Fruit fly (Drosophila melanogaster) whole organism, prepupa: Measurements from ENCODE around the gene Elo68beta.

Source experiments
- CG10631 ChIP-seq: fragments of 200-800 bp; sonication (Bioruptor generic); optimal IDR thresholded peaks from 2 replicates; lab custom pipeline; 2016; ENCODE audit warnings: missing biosample characterization, missing genetic modification characterization
- CG11762 ChIP-seq: fragments of 200-800 bp; sonication (Bioruptor generic); optimal IDR thresholded peaks from 3 replicates; lab custom pipeline; 2016; ENCODE audit warnings: missing biosample characterization, missing genetic modification characterization; ENCODE audit not compliant: insufficient read depth
- CG15336 ChIP-seq: fragments of 200-800 bp; sonication (Bioruptor generic); IDR thresholded peaks from 2 replicates; pipeline ENCODE4 v1.3.6; 2022; ENCODE audit warnings: missing biosample characterization, missing genetic modification characterization
- CG16779 ChIP-seq: fragments of 200-800 bp; sonication (Bioruptor generic); optimal IDR thresholded peaks from 3 replicates; lab custom pipeline; 2017; ENCODE audit warnings: missing biosample characterization, mild to moderate bottlenecking, missing genetic modification characterization
- CG6808 ChIP-seq: fragments of 200-800 bp; sonication (Bioruptor generic); optimal IDR thresholded peaks from 3 replicates; lab custom pipeline; 2017; ENCODE audit warnings: missing biosample characterization, missing genetic modification characterization, mild to moderate bottlenecking, moderate library complexity, missing genetic modification reagents
- CG8119 ChIP-seq: fragments of 200-800 bp; sonication (Bioruptor generic); IDR thresholded peaks from 3 replicates; pipeline ENCODE4 v1.3.6; 2022; ENCODE audit warnings: missing biosample characterization, missing genetic modification characterization
- Hr39 ChIP-seq: fragments of 200-800 bp; sonication (Bioruptor generic); optimal IDR thresholded peaks from 2 replicates; lab custom pipeline; 2016; ENCODE audit warnings: missing biosample characterization, missing genetic modification characterization
- Met ChIP-seq: fragments of 200-800 bp; sonication (Bioruptor generic); optimal IDR thresholded peaks from 3 replicates; lab custom pipeline; 2016; ENCODE audit warnings: missing biosample characterization, missing genetic modification characterization
- Smox ChIP-seq: fragments of 200-800 bp; sonication (Bioruptor generic); optimal IDR thresholded peaks from 3 replicates; lab custom pipeline; 2016; ENCODE audit warnings: missing biosample characterization, missing genetic modification characterization
- Sox102F ChIP-seq: fragments of 200-800 bp; sonication (Bioruptor generic); optimal IDR thresholded peaks from 2 replicates; lab custom pipeline; 2016; ENCODE audit warnings: missing biosample characterization, mild to moderate bottlenecking, missing genetic modification characterization
- dsx ChIP-seq: fragments of 200-800 bp; optimal IDR thresholded peaks from 3 replicates; lab custom pipeline; 2019; ENCODE audit warnings: missing biosample characterization, mild to moderate bottlenecking, missing genetic modification characterization, moderate library complexity; ENCODE audit not compliant: poor library complexity, severe bottlenecking
- eg ChIP-seq: fragments of 200-800 bp; sonication (Bioruptor generic); IDR thresholded peaks from 3 replicates; pipeline ENCODE4 v1.3.6; 2022; ENCODE audit warnings: missing biosample characterization, missing genetic modification characterization
- fd59A ChIP-seq: fragments of 200-800 bp; sonication (Bioruptor generic); optimal IDR thresholded peaks from 2 replicates; lab custom pipeline; 2017; ENCODE audit warnings: missing biosample characterization, mild to moderate bottlenecking, missing genetic modification characterization, missing genetic modification reagents
- topi ChIP-seq: fragments of 200-800 bp; sonication (Bioruptor generic); optimal IDR thresholded peaks from 3 replicates; lab custom pipeline; 2016; ENCODE audit warnings: missing biosample characterization, missing genetic modification characterization

DNA sequence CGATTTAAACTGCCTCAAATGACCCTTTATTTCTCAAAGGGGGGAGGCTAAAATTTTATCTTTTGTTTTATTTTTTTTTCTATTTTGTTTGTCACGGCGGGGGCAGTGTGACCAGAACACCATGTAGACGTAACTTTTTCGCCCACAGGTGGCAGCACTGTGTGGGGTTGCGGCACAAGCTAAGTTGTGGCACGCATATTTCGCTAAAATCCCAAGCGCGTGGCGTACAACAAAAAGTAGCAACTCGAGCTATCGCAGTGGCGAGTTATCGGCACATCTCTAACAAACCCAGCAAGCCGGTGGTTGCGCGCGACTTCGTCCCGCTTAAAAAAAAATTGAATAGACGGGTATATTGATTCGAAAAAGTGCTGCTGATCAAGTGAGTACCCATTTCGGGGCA is 21.6 kb upstream of the Elo68beta start, which contains the start of the genes Ufd1 and NaPi-III:
- TF ChIP-seq Sox102F (GFP tag; lab: Kevin White, UChicago), result no peak
- TF ChIP-seq fd59A (GFP tag; lab: Kevin White, UChicago), result no peak
- peak; percentile 2 for TF ChIP-seq Hr39 (GFP tag; lab: Kevin White, UChicago)
- TF ChIP-seq CG10631 (GFP tag; lab: Kevin White, UChicago), result no peak
- TF ChIP-seq Met, result no peak
- no peak for TF ChIP-seq CG16779
- TF ChIP-seq CG11762, result no peak
- 0 out of 2 replicates have a peak, but pooled peaks have one; percentile 40 for TF ChIP-seq CG15336 (GFP tag; lab: Robert Waterston, UW)
- TF ChIP-seq topi (GFP tag; lab: Kevin White, UChicago), result no peak
- TF ChIP-seq CG8119 (GFP tag; lab: Robert Waterston, UW), result peak; percentile 60; the same call in 2 of the 3 replicates
- TF ChIP-seq CG6808 (GFP tag; lab: Kevin White, UChicago), result peak; percentile 3
- peak; percentile 70; the same call in 1 of the 3 replicates for TF ChIP-seq eg (GFP tag; lab: Robert Waterston, UW)
- TF ChIP-seq Smox (GFP tag; lab: Kevin White, UChicago), result no peak
- TF ChIP-seq dsx, result peak; percentile 58
